Worm (Caenorhabditis elegans) whole organism, late embryonic: ENCODE results near the gene dhhc-4.

ENCODE experiments used
- C08G9.2 ChIP-seq: sonication (generic microtip); optimal IDR thresholded peaks from 2 replicates; lab custom pipeline; 2016; ENCODE audit warnings: mild to moderate bottlenecking, missing genetic modification characterization, moderate library complexity, missing compliant biosample characterization
- C38D4.7 ChIP-seq: fragments of 200-800 bp; sonication (Bioruptor generic); optimal IDR thresholded peaks from 2 replicates; lab custom pipeline; 2018; ENCODE audit warnings: mild to moderate bottlenecking, missing genetic modification characterization, moderate library complexity, missing compliant biosample characterization
- K02D7.2 ChIP-seq: sonication (generic microtip); optimal IDR thresholded peaks from 2 replicates; lab custom pipeline; 2017; ENCODE audit warnings: mild to moderate bottlenecking, missing genetic modification characterization, missing compliant biosample characterization
- ahr-1 ChIP-seq: sonication (generic microtip); optimal IDR thresholded peaks from 2 replicates; lab custom pipeline; 2016; ENCODE audit warnings: missing genetic modification characterization, missing compliant biosample characterization
- ama-1 ChIP-seq: fragments of 150-350 bp; optimal IDR thresholded peaks from 2 replicates; lab custom pipeline; 2014
- ceh-14 ChIP-seq: sonication (generic microtip); optimal IDR thresholded peaks from 2 replicates; lab custom pipeline; 2016; ENCODE audit warnings: missing genotype, missing genetic modification characterization, missing compliant biosample characterization
- ceh-19 ChIP-seq: fragments of 200-800 bp; sonication (Bioruptor generic); optimal IDR thresholded peaks from 2 replicates; lab custom pipeline; 2018; ENCODE audit warnings: mild to moderate bottlenecking, missing genetic modification characterization, missing compliant biosample characterization
- ceh-24 ChIP-seq: sonication (generic microtip); optimal IDR thresholded peaks from 2 replicates; lab custom pipeline; 2016; ENCODE audit warnings: mild to moderate bottlenecking, missing genetic modification characterization, missing compliant biosample characterization
- ceh-30 ChIP-seq: fragments of 150-350 bp; optimal IDR thresholded peaks from 2 replicates; lab custom pipeline; 2014; ENCODE audit warnings: missing biosample characterization, missing genetic modification characterization
- ceh-34 ChIP-seq: sonication (generic microtip); optimal IDR thresholded peaks from 2 replicates; lab custom pipeline; 2016; ENCODE audit warnings: mild to moderate bottlenecking, missing genetic modification characterization, missing compliant biosample characterization
- ceh-45 ChIP-seq: fragments of 200-800 bp; sonication (Bioruptor generic); IDR thresholded peaks from 2 replicates; pipeline ENCODE4 v1.3.6; 2022; ENCODE audit warnings: missing genetic modification reagents, missing genetic modification characterization, missing compliant biosample characterization
- ceh-6 ChIP-seq: fragments of 200-800 bp; sonication (Bioruptor generic); optimal IDR thresholded peaks from 2 replicates; lab custom pipeline; 2018; ENCODE audit warnings: mild to moderate bottlenecking, missing genetic modification characterization, missing compliant biosample characterization
- ceh-9 ChIP-seq: sonication (generic microtip); optimal IDR thresholded peaks from 2 replicates; lab custom pipeline; 2016; ENCODE audit warnings: mild to moderate bottlenecking, missing genetic modification characterization, inconsistent platforms, missing compliant biosample characterization
- elt-2 ChIP-seq: sonication (generic microtip); optimal IDR thresholded peaks from 2 replicates; lab custom pipeline; 2016; ENCODE audit warnings: missing genetic modification reagents, missing genetic modification characterization, missing compliant biosample characterization
- fax-1 ChIP-seq: sonication (generic microtip); optimal IDR thresholded peaks from 2 replicates; lab custom pipeline; 2016; ENCODE audit warnings: missing genotype, missing genetic modification characterization, missing compliant biosample characterization
- fkh-10 ChIP-seq: fragments of 150-350 bp; optimal IDR thresholded peaks from 2 replicates; lab custom pipeline; 2014; ENCODE audit warnings: missing biosample characterization, missing genetic modification reagents, missing genetic modification characterization
- gmeb-2 ChIP-seq: sonication (generic microtip); optimal IDR thresholded peaks from 2 replicates; lab custom pipeline; 2016; ENCODE audit warnings: missing genetic modification characterization, inconsistent platforms, missing compliant biosample characterization
- hlh-13 ChIP-seq: fragments of 200-800 bp; sonication (Bioruptor generic); optimal IDR thresholded peaks from 2 replicates; lab custom pipeline; 2018; ENCODE audit warnings: mild to moderate bottlenecking, missing genetic modification characterization, missing compliant biosample characterization
- hlh-30 ChIP-seq: sonication (generic microtip); optimal IDR thresholded peaks from 2 replicates; lab custom pipeline; 2017; ENCODE audit warnings: antibody characterized with exemption, missing genetic modification characterization, missing compliant biosample characterization; ENCODE audit not compliant: insufficient read depth
- hlh-6 ChIP-seq: sonication (generic microtip); optimal IDR thresholded peaks from 2 replicates; lab custom pipeline; 2016; ENCODE audit warnings: missing genotype, missing genetic modification characterization, missing compliant biosample characterization
- hlh-8 ChIP-seq: sonication (generic microtip); optimal IDR thresholded peaks from 2 replicates; lab custom pipeline; 2016; ENCODE audit warnings: missing genotype, missing genetic modification characterization, missing compliant biosample characterization
- madf-2 ChIP-seq: sonication (generic microtip); optimal IDR thresholded peaks from 2 replicates; lab custom pipeline; 2017; ENCODE audit warnings: missing genetic modification characterization, missing compliant biosample characterization
- nfya-1 ChIP-seq: sonication (generic microtip); optimal IDR thresholded peaks from 2 replicates; lab custom pipeline; 2017; ENCODE audit warnings: missing genetic modification characterization, mild to moderate bottlenecking, missing compliant biosample characterization, antibody characterized with exemption, moderate library complexity
- nhr-11 ChIP-seq: fragments of 150-350 bp; optimal IDR thresholded peaks from 2 replicates; lab custom pipeline; 2014; ENCODE audit warnings: missing biosample characterization, missing genetic modification characterization
- pax-1 ChIP-seq: fragments of 150-350 bp; optimal IDR thresholded peaks from 2 replicates; lab custom pipeline; 2014; ENCODE audit warnings: missing biosample characterization, missing genetic modification characterization
- pha-2 ChIP-seq: sonication (generic microtip); optimal IDR thresholded peaks from 2 replicates; lab custom pipeline; 2017; ENCODE audit warnings: mild to moderate bottlenecking, missing genetic modification characterization, missing compliant biosample characterization
- ref-2 ChIP-seq: sonication (generic microtip); optimal IDR thresholded peaks from 2 replicates; lab custom pipeline; 2016; ENCODE audit warnings: missing genetic modification characterization, missing compliant biosample characterization
- rnt-1 ChIP-seq: sonication (generic microtip); optimal IDR thresholded peaks from 2 replicates; lab custom pipeline; 2016; ENCODE audit warnings: missing genetic modification characterization, missing compliant biosample characterization
- sox-4 ChIP-seq: sonication (generic microtip); optimal IDR thresholded peaks from 2 replicates; lab custom pipeline; 2017; ENCODE audit warnings: mild to moderate bottlenecking, missing genetic modification characterization, inconsistent platforms, missing compliant biosample characterization
- tbx-2 ChIP-seq: sonication (generic microtip); optimal IDR thresholded peaks from 2 replicates; lab custom pipeline; 2016; ENCODE audit warnings: missing genetic modification characterization, missing compliant biosample characterization
- ttx-3 ChIP-seq: sonication (generic microtip); optimal IDR thresholded peaks from 2 replicates; lab custom pipeline; 2016; ENCODE audit warnings: missing genetic modification reagents, missing genetic modification characterization, missing compliant biosample characterization
- unc-3 ChIP-seq, 2 experiments: fragments of 200-800 bp in 1 of 2; sonication (Bioruptor generic) in 1 of 2; sonication (generic microtip) in 1 of 2; conservative IDR thresholded peaks in 1 of 2; optimal IDR thresholded peaks in 1 of 2; 2 replicates each; pipeline versions ENCODE4 v1.3.6 to Lab custom; 2016 to 2022; ENCODE audit warnings: missing compliant biosample characterization in 2 of 2, missing genetic modification characterization in 2 of 2, missing genetic modification reagents in 1 of 2
- zip-5 ChIP-seq: sonication (generic microtip); optimal IDR thresholded peaks from 2 replicates; lab custom pipeline; 2016; ENCODE audit warnings: missing genetic modification characterization, missing compliant biosample characterization
- ztf-16 ChIP-seq: sonication (generic microtip); optimal IDR thresholded peaks from 2 replicates; lab custom pipeline; 2017; ENCODE audit warnings: missing genetic modification characterization, missing compliant biosample characterization

Gene dhhc-4

ce11 chrIII:9826005-9826404 lies 41.6 kb downstream of the dhhc-4 start:
- TF ChIP-seq tbx-2 (no peak), ttx-3 (tag; lab: Kevin White, UChicago) (no peak), pax-1 (tag; lab: Kevin White, UChicago) (no peak), nhr-11 (tag; lab: Kevin White, UChicago) (no peak), sox-4 (tag; lab: Kevin White, UChicago) (no peak), nfya-1 (tag; lab: Kevin White, UChicago) (peak; percentile 3), hlh-30 (tag; lab: Kevin White, UChicago) (peak; percentile 55), hlh-6 (tag; lab: Kevin White, UChicago) (no peak)

- no peak for TF ChIP-seq unc-3 (GFP tag; conservative IDR thresholded peaks at IDR 0.05; lab: Robert Waterston, UW)
- no peak for TF ChIP-seq unc-3 (tag; optimal IDR thresholded peaks at IDR 0.05; lab: Kevin White, UChicago)
- TF ChIP-seq pha-2 (tag; lab: Kevin White, UChicago): no peak
- TF ChIP-seq ceh-6: no peak
- no peak for TF ChIP-seq madf-2 (tag; lab: Kevin White, UChicago)
- TF ChIP-seq fkh-10: no peak
- TF ChIP-seq tbx-2: peak; percentile 14
Observed at ce11 chrIII:9825073-9825828, 42.3 kb downstream of the dhhc-4 start, which contains the start of gene ZK632.9. Gene ZK632.9 (minus strand): TSS chrIII:9825432.

ce11 chrIII:9824330-9824934 lies 43.2 kb downstream of the dhhc-4 start, which contains the start of gene lin-52:
Gene lin-52 (minus strand): TSS chrIII:9824750.
- TF ChIP-seq ceh-34 (tag; lab: Kevin White, UChicago): no peak
- TF ChIP-seq ceh-24 (tag; lab: Kevin White, UChicago): no peak
- TF ChIP-seq hlh-8 (tag; lab: Kevin White, UChicago): no peak
- TF ChIP-seq C38D4.7 (GFP tag; lab: Kevin White, UChicago): no peak
- TF ChIP-seq unc-3 (GFP tag; conservative IDR thresholded peaks at IDR 0.05; lab: Robert Waterston, UW): no peak
- no peak for TF ChIP-seq unc-3 (tag; optimal IDR thresholded peaks at IDR 0.05; lab: Kevin White, UChicago)
- TF ChIP-seq madf-2 (tag; lab: Kevin White, UChicago): no peak
- TF ChIP-seq ceh-6: no peak
- TF ChIP-seq ztf-16 (tag; lab: Kevin White, UChicago): no peak
- TF ChIP-seq ceh-30: no peak
- no peak for TF ChIP-seq fax-1 (tag; lab: Kevin White, UChicago)
- TF ChIP-seq K02D7.2 (tag; lab: Kevin White, UChicago): no peak
- TF ChIP-seq sox-4 (tag; lab: Kevin White, UChicago): no peak
- TF ChIP-seq pax-1 (tag; lab: Kevin White, UChicago): no peak
- TF ChIP-seq ceh-45 (GFP tag; lab: Robert Waterston, UW): no peak
- TF ChIP-seq pha-2 (tag; lab: Kevin White, UChicago): no peak
- no peak for TF ChIP-seq nfya-1 (tag; lab: Kevin White, UChicago)

ce11 chrIII:9823748-9824147 lies 43.8 kb downstream of the dhhc-4 start:
- TF ChIP-seq zip-5: no peak

ce11 chrIII:9822942-9823341 lies 44.6 kb downstream of the dhhc-4 start, which contains the start of gene arl-5:
Gene arl-5 (plus strand): TSS chrIII:9823242.
- TF ChIP-seq ceh-19 (GFP tag; lab: Kevin White, UChicago) (no peak), hlh-13 (GFP tag; lab: Kevin White, UChicago) (no peak), ceh-14 (no peak), gmeb-2 (tag; lab: Kevin White, UChicago) (no peak), fax-1 (tag; lab: Kevin White, UChicago) (no peak), ahr-1 (no peak), ceh-30 (no peak), unc-3 (GFP tag; conservative IDR thresholded peaks at IDR 0.05; lab: Robert Waterston, UW) (no peak), unc-3 (tag; optimal IDR thresholded peaks at IDR 0.05; lab: Kevin White, UChicago) (no peak), ama-1 (lab: Kevin White, UChicago) (no peak), C08G9.2 (tag; lab: Kevin White, UChicago) (no peak), ref-2 (tag; lab: Kevin White, UChicago) (no peak), ceh-9 (tag; lab: Kevin White, UChicago) (no peak), rnt-1 (tag; lab: Kevin White, UChicago) (no peak), elt-2 (tag; lab: Kevin White, UChicago) (no peak), pha-2 (tag; lab: Kevin White, UChicago) (no peak)
